Worm (Caenorhabditis elegans) whole organism, L1 larva: ENCODE data around the gene F53C3.6.

Experiments
- dpl-1 ChIP-seq, 3 experiments: fragments of 150-350 bp in 2 of 3; sonication (generic microtip) in 1 of 3; optimal IDR thresholded peaks; 2 replicates each; lab custom pipeline; 2014 to 2017; ENCODE audit warnings: missing biosample characterization in 3 of 3, missing genetic modification characterization in 3 of 3, missing genetic modification reagents in 3 of 3
- hlh-17 ChIP-seq: fragments of 200-800 bp; sonication (Bioruptor generic); optimal IDR thresholded peaks from 2 replicates; lab custom pipeline; 2018; ENCODE audit warnings: missing genetic modification characterization, mild to moderate bottlenecking, missing compliant biosample characterization, moderate library complexity, borderline replicate concordance
- lin-13 ChIP-seq: fragments of 150-350 bp; optimal IDR thresholded peaks from 2 replicates; lab custom pipeline; 2014; ENCODE audit warnings: missing biosample characterization, missing genetic modification reagents, missing genetic modification characterization
- lin-39 ChIP-seq: fragments of 150-350 bp; optimal IDR thresholded peaks from 2 replicates; lab custom pipeline; 2014; ENCODE audit warnings: missing biosample characterization, missing genetic modification reagents, missing genetic modification characterization
- rnt-1 ChIP-seq: sonication (generic microtip); optimal IDR thresholded peaks from 2 replicates; lab custom pipeline; 2016; ENCODE audit warnings: mild to moderate bottlenecking, missing genetic modification characterization, moderate library complexity, missing compliant biosample characterization
- sox-4 ChIP-seq: sonication (generic microtip); optimal IDR thresholded peaks from 2 replicates; lab custom pipeline; 2016; ENCODE audit warnings: missing genetic modification characterization, missing compliant biosample characterization
- unc-62 ChIP-seq: fragments of 150-350 bp; optimal IDR thresholded peaks from 2 replicates; lab custom pipeline; 2014; ENCODE audit warnings: missing biosample characterization, missing genetic modification reagents, missing genetic modification characterization
- zag-1 ChIP-seq: fragments of 150-350 bp; optimal IDR thresholded peaks from 2 replicates; lab custom pipeline; 2014; ENCODE audit warnings: missing biosample characterization, missing genetic modification characterization
- ztf-4 ChIP-seq: fragments of 150-350 bp; optimal IDR thresholded peaks from 2 replicates; lab custom pipeline; 2014; ENCODE audit warnings: missing biosample characterization, missing genetic modification characterization

DNA sequence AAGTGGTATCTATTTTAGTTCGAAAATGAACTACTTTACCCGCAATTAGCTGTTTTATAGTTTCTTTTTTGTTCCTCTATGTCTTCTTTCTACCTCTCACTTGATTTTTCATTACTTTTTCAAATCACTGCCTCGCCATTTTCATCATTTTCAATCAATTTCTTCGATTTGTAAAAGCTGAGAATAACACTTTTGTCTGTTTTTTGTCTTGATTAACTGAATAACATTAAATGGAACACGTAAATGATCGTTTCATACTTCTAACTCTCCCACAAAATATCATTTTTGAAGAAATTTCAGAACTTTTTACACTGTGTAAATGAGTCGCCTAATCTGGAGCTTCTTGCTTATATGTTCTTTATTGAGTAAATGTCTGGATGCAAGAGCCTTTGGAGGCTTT is 3.2 kb downstream of the F53C3.6 start, which contains the start of gene F53C3.4:
- no peak for TF ChIP-seq rnt-1 (tag; lab: Kevin White, UChicago)
- TF ChIP-seq lin-13 (GFP tag; lab: Kevin White, UChicago): no peak
- TF ChIP-seq unc-62 (GFP tag; lab: Kevin White, UChicago): no peak
- no peak for TF ChIP-seq dpl-1 (GFP tag; optimal IDR thresholded peaks at IDR 0.05; lab: Kevin White, UChicago)
- no peak for TF ChIP-seq hlh-17
- no peak for TF ChIP-seq lin-39 (tag; lab: Kevin White, UChicago)
- TF ChIP-seq zag-1: no peak
- no peak for TF ChIP-seq sox-4
- TF ChIP-seq ztf-4 (tag; lab: Kevin White, UChicago): no peak
